Worm (Caenorhabditis elegans) whole organism, early embryonic: ENCODE data around the gene F21G4.3.

Experiments
- B0310.2 ChIP-seq: sonication (generic microtip); optimal IDR thresholded peaks from 2 replicates; lab custom pipeline; 2016; ENCODE audit warnings: mild to moderate bottlenecking, missing genetic modification characterization, missing compliant biosample characterization
- F13C5.2 ChIP-seq: sonication (generic microtip); optimal IDR thresholded peaks from 2 replicates; lab custom pipeline; 2017; ENCODE audit warnings: mild to moderate bottlenecking, missing genetic modification characterization, inconsistent platforms, missing compliant biosample characterization
- aly-1 ChIP-seq: sonication (generic microtip); optimal IDR thresholded peaks from 2 replicates; lab custom pipeline; 2016; ENCODE audit warnings: missing genetic modification characterization, missing compliant biosample characterization
- ama-1 ChIP-seq: fragments of 150-350 bp; optimal IDR thresholded peaks from 2 replicates; lab custom pipeline; 2014
- ceh-13 ChIP-seq: fragments of 200-800 bp; sonication (Bioruptor generic); optimal IDR thresholded peaks from 2 replicates; lab custom pipeline; 2018; ENCODE audit warnings: mild to moderate bottlenecking, missing genetic modification characterization, missing compliant biosample characterization
- ceh-36 ChIP-seq: sonication (generic microtip); optimal IDR thresholded peaks from 2 replicates; lab custom pipeline; 2016; ENCODE audit warnings: missing genetic modification characterization, inconsistent platforms, missing compliant biosample characterization
- ets-7 ChIP-seq: sonication (generic microtip); optimal IDR thresholded peaks from 2 replicates; lab custom pipeline; 2016; ENCODE audit warnings: missing genotype, missing genetic modification characterization, missing compliant biosample characterization
- flt-1 ChIP-seq: fragments of 200-800 bp; sonication (Bioruptor generic); IDR thresholded peaks from 2 replicates; pipeline ENCODE4 v1.3.6; 2022; ENCODE audit warnings: missing genetic modification characterization, missing compliant biosample characterization
- hmbx-1 ChIP-seq: sonication (generic microtip); optimal IDR thresholded peaks from 2 replicates; lab custom pipeline; 2016; ENCODE audit warnings: mild to moderate bottlenecking, missing genetic modification characterization, missing compliant biosample characterization
- hmg-4 ChIP-seq: fragments of 200-800 bp; sonication (Bioruptor generic); optimal IDR thresholded peaks from 2 replicates; lab custom pipeline; 2018; ENCODE audit warnings: mild to moderate bottlenecking, missing genetic modification characterization, missing compliant biosample characterization
- hnd-1 ChIP-seq: sonication (generic microtip); optimal IDR thresholded peaks from 2 replicates; lab custom pipeline; 2016; ENCODE audit warnings: missing genetic modification characterization, missing compliant biosample characterization
- pes-1 ChIP-seq: fragments of 200-800 bp; sonication (Bioruptor generic); IDR thresholded peaks from 2 replicates; pipeline ENCODE4 v1.3.6; 2022; ENCODE audit warnings: missing genetic modification reagents, missing genetic modification characterization, missing compliant biosample characterization
- scrt-1 ChIP-seq: fragments of 200-800 bp; sonication (Bioruptor generic); IDR thresholded peaks from 2 replicates; pipeline ENCODE4 v1.3.6; 2022; ENCODE audit warnings: missing genetic modification characterization, missing compliant biosample characterization
- sea-1 ChIP-seq: fragments of 200-800 bp; sonication (Bioruptor generic); conservative IDR thresholded peaks from 2 replicates; pipeline ENCODE4 v1.3.6; 2022; ENCODE audit warnings: missing genetic modification characterization, missing compliant biosample characterization
- tbx-11 ChIP-seq: fragments of 200-800 bp; sonication (Bioruptor generic); IDR thresholded peaks from 2 replicates; pipeline ENCODE4 v1.3.6; 2022; ENCODE audit warnings: missing genetic modification characterization, missing compliant biosample characterization
- tbx-37 ChIP-seq: fragments of 200-800 bp; sonication (Bioruptor generic); conservative IDR thresholded peaks from 2 replicates; pipeline ENCODE4 v1.3.6; 2022; ENCODE audit warnings: missing genetic modification reagents, missing genetic modification characterization, missing compliant biosample characterization
- tra-4 ChIP-seq: sonication (generic microtip); optimal IDR thresholded peaks from 2 replicates; lab custom pipeline; 2017; ENCODE audit warnings: missing genetic modification characterization, missing compliant biosample characterization

F21G4.3 gene

ce11 chrX:9862916-9863624 lies 31.9 kb upstream of the F21G4.3 start, which contains the start of the genes gst-36 and R07B1.5:
Gene gst-36 (minus strand): TSS chrX:9862960.
Gene R07B1.5 (plus strand): TSS chrX:9863580.
- TF ChIP-seq ets-7 (tag; lab: Kevin White, UChicago) = no peak
- no peak for TF ChIP-seq tra-4 (tag; lab: Kevin White, UChicago)
- no peak for TF ChIP-seq aly-1 (tag; lab: Kevin White, UChicago)
- TF ChIP-seq flt-1 (GFP tag; lab: Robert Waterston, UW) = no peak

ce11 chrX:9866355-9866754 lies 28.6 kb upstream of the F21G4.3 start, which contains the start of gene R07B1.6:
Gene R07B1.6 (plus strand): TSS chrX:9866655.
- no peak for TF ChIP-seq flt-1 (GFP tag; lab: Robert Waterston, UW)
- no peak for TF ChIP-seq tra-4 (tag; lab: Kevin White, UChicago)
- TF ChIP-seq sea-1 (GFP tag; lab: Robert Waterston, UW) = no peak
- no peak for TF ChIP-seq ceh-36 (tag; lab: Kevin White, UChicago)
- TF ChIP-seq hnd-1 (tag; lab: Kevin White, UChicago) = no peak
- TF ChIP-seq ceh-13 (GFP tag; lab: Kevin White, UChicago) = no peak
- TF ChIP-seq scrt-1 (GFP tag; lab: Robert Waterston, UW) = no peak
- no peak for TF ChIP-seq ets-7 (tag; lab: Kevin White, UChicago)
- no peak for TF ChIP-seq aly-1 (tag; lab: Kevin White, UChicago)
- no peak for TF ChIP-seq tbx-11 (GFP tag; lab: Robert Waterston, UW)
- no peak for TF ChIP-seq hmbx-1 (tag; lab: Kevin White, UChicago)
- no peak for TF ChIP-seq hmg-4 (GFP tag; lab: Kevin White, UChicago)
- TF ChIP-seq B0310.2 = no peak
- no peak for TF ChIP-seq pes-1 (GFP tag; lab: Robert Waterston, UW)
- no peak for TF ChIP-seq tbx-37 (GFP tag; lab: Robert Waterston, UW)

ce11 chrX:9868820-9869219 lies 26.1 kb upstream of the F21G4.3 start, which contains the start of gene R07B1.7:
Gene R07B1.7 (plus strand): TSS chrX:9869120.
- TF ChIP-seq ets-7 (tag; lab: Kevin White, UChicago) (no peak), ama-1 (lab: Kevin White, UChicago) (no peak), aly-1 (tag; lab: Kevin White, UChicago) (no peak), flt-1 (GFP tag; lab: Robert Waterston, UW) (no peak), sea-1 (GFP tag; lab: Robert Waterston, UW) (no peak), ceh-36 (tag; lab: Kevin White, UChicago) (no peak), ceh-13 (GFP tag; lab: Kevin White, UChicago) (no peak), B0310.2 (no peak)

ce11 chrX:9869522-9869921 lies 25.4 kb upstream of the F21G4.3 start, which contains the start of gene R07B1.13:
Gene R07B1.13 (plus strand): TSS chrX:9869822.
- no peak for TF ChIP-seq hnd-1 (tag; lab: Kevin White, UChicago)
- no peak for TF ChIP-seq tbx-37 (GFP tag; lab: Robert Waterston, UW)
- TF ChIP-seq hmbx-1 (tag; lab: Kevin White, UChicago) = no peak
- TF ChIP-seq flt-1 (GFP tag; lab: Robert Waterston, UW) = no peak
- no peak for TF ChIP-seq ceh-36 (tag; lab: Kevin White, UChicago)

ce11 chrX:9872554-9872953 lies 22.4 kb upstream of the F21G4.3 start, which contains the start of gene R07B1.8:
Gene R07B1.8 (minus strand): TSS chrX:9872654.
- no peak for TF ChIP-seq ama-1 (lab: Kevin White, UChicago)
- TF ChIP-seq hmg-4 (GFP tag; lab: Kevin White, UChicago) = no peak
- no peak for TF ChIP-seq F13C5.2 (tag; lab: Kevin White, UChicago)
- no peak for TF ChIP-seq ets-7 (tag; lab: Kevin White, UChicago)
- TF ChIP-seq B0310.2 = no peak
- no peak for TF ChIP-seq tbx-11 (GFP tag; lab: Robert Waterston, UW)
- TF ChIP-seq hnd-1 (tag; lab: Kevin White, UChicago) = no peak
- TF ChIP-seq ceh-13 (GFP tag; lab: Kevin White, UChicago) = no peak
- no peak for TF ChIP-seq tra-4 (tag; lab: Kevin White, UChicago)
- no peak for TF ChIP-seq ceh-36 (tag; lab: Kevin White, UChicago)
- no peak for TF ChIP-seq aly-1 (tag; lab: Kevin White, UChicago)

- TF ChIP-seq scrt-1 (GFP tag; lab: Robert Waterston, UW) (no peak), pes-1 (GFP tag; lab: Robert Waterston, UW) (no peak), B0310.2 (no peak), F13C5.2 (tag; lab: Kevin White, UChicago) (no peak), aly-1 (tag; lab: Kevin White, UChicago) (no peak), sea-1 (GFP tag; lab: Robert Waterston, UW) (no peak), hmbx-1 (tag; lab: Kevin White, UChicago) (no peak)
These were observed 17.8 kb upstream of the F21G4.3 start, which contains the start of gene R07B1.9 for ce11 chrX:9877117-9877516. Gene R07B1.9 (plus strand): TSS chrX:9877417.

ce11 chrX:9882112-9882511 lies 12.8 kb upstream of the F21G4.3 start, which contains the start of gene glo-1:
Gene glo-1 (minus strand): TSS chrX:9882212.
- TF ChIP-seq tbx-37 (GFP tag; lab: Robert Waterston, UW) = no peak
- TF ChIP-seq ama-1 (lab: Kevin White, UChicago) = no peak
- TF ChIP-seq F13C5.2 (tag; lab: Kevin White, UChicago) = no peak
- no peak for TF ChIP-seq hnd-1 (tag; lab: Kevin White, UChicago)
- no peak for TF ChIP-seq sea-1 (GFP tag; lab: Robert Waterston, UW)
- no peak for TF ChIP-seq tra-4 (tag; lab: Kevin White, UChicago)
- no peak for TF ChIP-seq B0310.2
- TF ChIP-seq scrt-1 (GFP tag; lab: Robert Waterston, UW) = no peak
- TF ChIP-seq flt-1 (GFP tag; lab: Robert Waterston, UW) = no peak
- no peak for TF ChIP-seq hmbx-1 (tag; lab: Kevin White, UChicago)
- TF ChIP-seq tbx-11 (GFP tag; lab: Robert Waterston, UW) = no peak
- TF ChIP-seq ceh-13 (GFP tag; lab: Kevin White, UChicago) = no peak
- no peak for TF ChIP-seq pes-1 (GFP tag; lab: Robert Waterston, UW)
- no peak for TF ChIP-seq hmg-4 (GFP tag; lab: Kevin White, UChicago)
- no peak for TF ChIP-seq ets-7 (tag; lab: Kevin White, UChicago)
- no peak for TF ChIP-seq aly-1 (tag; lab: Kevin White, UChicago)
